Fruit fly (Drosophila melanogaster) whole organism: ENCODE results near the gene Prosbeta2R1.

Experiments used
- CG8478 ChIP-seq: fragments of >200 bp; optimal IDR thresholded peaks from 2 replicates; lab custom pipeline; 2018; ENCODE audit warnings: inconsistent platforms
- EcR ChIP-seq, 2 experiments: fragments of >200 bp; optimal IDR thresholded peaks; 2 replicates each; lab custom pipeline; 2017; ENCODE audit warnings: missing biosample characterization in 2 of 2, missing genetic modification characterization in 2 of 2, missing genetic modification reagents in 2 of 2
- pan ChIP-seq: fragments of >200 bp; optimal IDR thresholded peaks from 2 replicates; lab custom pipeline; 2017
- psq ChIP-seq: fragments of >200 bp; optimal IDR thresholded peaks from 2 replicates; lab custom pipeline; 2017
- usp ChIP-seq: fragments of >200 bp; optimal IDR thresholded peaks from 2 replicates; lab custom pipeline; 2017; ENCODE audit warnings: missing biosample characterization, missing genetic modification characterization, mixed read lengths

dm6 chrX:5817191-5817590 lies 8.4 kb downstream of the Prosbeta2R1 start:
- no peak for TF ChIP-seq psq (lab: Kevin White, UChicago)
- no peak for TF ChIP-seq CG8478
- TF ChIP-seq usp (GFP tag; lab: Kevin White, UChicago): no peak
- TF ChIP-seq EcR (GFP tag; optimal IDR thresholded peaks at IDR 0.05; lab: Kevin White, UChicago): no peak
- TF ChIP-seq pan: no peak
